Worm (Caenorhabditis elegans): ENCODE measurements around the gene C02G6.2.

Gene C02G6.2

ce11 chrV:5842507-5843144 lies 29.2 kb upstream of the C02G6.2 start (continued):
- TF ChIP-seq egrh-3 (GFP tag; IDR thresholded peaks at IDR 0.05): 0 out of 2 replicates have a peak, but pooled peaks have one; percentile 5
- TF ChIP-seq somi-1 (GFP tag; optimal IDR thresholded peaks at IDR 0.05): no peak
- no peak for TF ChIP-seq xnd-1 (tag; optimal IDR thresholded peaks at IDR 0.05)
- no peak for TF ChIP-seq mxl-1 (tag; optimal IDR thresholded peaks at IDR 0.05)
- TF ChIP-seq F10E7.11 (tag; optimal IDR thresholded peaks at IDR 0.05): no peak
- TF ChIP-seq ztf-28 (GFP tag; IDR thresholded peaks at IDR 0.05): no peak
- TF ChIP-seq pha-4 (tag; optimal IDR thresholded peaks at IDR 0.05): no peak
- TF ChIP-seq sptf-2 (GFP tag; optimal IDR thresholded peaks at IDR 0.05): no peak
- no peak; the same call in 1 of the 2 replicates for TF ChIP-seq lir-1 (GFP tag; conservative IDR thresholded peaks at IDR 0.05)
- no peak for TF ChIP-seq snpc-1.1 (tag; optimal IDR thresholded peaks at IDR 0.05; ENCODE audit: insufficient read depth)
- peak; percentile 33; the same call in 1 of the 2 replicates for TF ChIP-seq madf-3 (GFP tag; IDR thresholded peaks at IDR 0.05)
- TF ChIP-seq Y56A3A.18 (GFP tag; IDR thresholded peaks at IDR 0.05): no peak
- peak; percentile 50 for TF ChIP-seq F52B5.7 (tag; optimal IDR thresholded peaks at IDR 0.05)
- TF ChIP-seq madf-8 (GFP tag; conservative IDR thresholded peaks at IDR 0.05): no peak
- no peak for TF ChIP-seq ztf-18 (tag; optimal IDR thresholded peaks at IDR 0.05)
- TF ChIP-seq him-1 (tag; optimal IDR thresholded peaks at IDR 0.05): no peak
- no peak for TF ChIP-seq unc-130 (GFP tag; optimal IDR thresholded peaks at IDR 0.05)
- no peak for TF ChIP-seq ccch-3 (GFP tag; optimal IDR thresholded peaks at IDR 0.05)
- no peak for TF ChIP-seq egl-44 (GFP tag; IDR thresholded peaks at IDR 0.05)
- TF ChIP-seq ztf-26 (tag; optimal IDR thresholded peaks at IDR 0.05): no peak
- 0 out of 2 replicates have a peak, but pooled peaks have one; percentile 3 for TF ChIP-seq hmg-1.2 (GFP tag; IDR thresholded peaks at IDR 0.05)
- TF ChIP-seq ztf-25 (GFP tag; IDR thresholded peaks at IDR 0.05): no peak
- TF ChIP-seq pbrm-1 (GFP tag; IDR thresholded peaks at IDR 0.05): no peak
- no peak for TF ChIP-seq lin-35 (GFP tag; optimal IDR thresholded peaks at IDR 0.05)
- no peak for TF ChIP-seq cebp-2 (GFP tag; IDR thresholded peaks at IDR 0.05)
- no peak for TF ChIP-seq snpc-3.4 (tag; optimal IDR thresholded peaks at IDR 0.05)
- peak; percentile 59; the same call in 1 of the 2 replicates for TF ChIP-seq Y53G8AR.9 (GFP tag; conservative IDR thresholded peaks at IDR 0.05)
- TF ChIP-seq lag-1 (GFP tag; IDR thresholded peaks at IDR 0.05): no peak

DNA sequence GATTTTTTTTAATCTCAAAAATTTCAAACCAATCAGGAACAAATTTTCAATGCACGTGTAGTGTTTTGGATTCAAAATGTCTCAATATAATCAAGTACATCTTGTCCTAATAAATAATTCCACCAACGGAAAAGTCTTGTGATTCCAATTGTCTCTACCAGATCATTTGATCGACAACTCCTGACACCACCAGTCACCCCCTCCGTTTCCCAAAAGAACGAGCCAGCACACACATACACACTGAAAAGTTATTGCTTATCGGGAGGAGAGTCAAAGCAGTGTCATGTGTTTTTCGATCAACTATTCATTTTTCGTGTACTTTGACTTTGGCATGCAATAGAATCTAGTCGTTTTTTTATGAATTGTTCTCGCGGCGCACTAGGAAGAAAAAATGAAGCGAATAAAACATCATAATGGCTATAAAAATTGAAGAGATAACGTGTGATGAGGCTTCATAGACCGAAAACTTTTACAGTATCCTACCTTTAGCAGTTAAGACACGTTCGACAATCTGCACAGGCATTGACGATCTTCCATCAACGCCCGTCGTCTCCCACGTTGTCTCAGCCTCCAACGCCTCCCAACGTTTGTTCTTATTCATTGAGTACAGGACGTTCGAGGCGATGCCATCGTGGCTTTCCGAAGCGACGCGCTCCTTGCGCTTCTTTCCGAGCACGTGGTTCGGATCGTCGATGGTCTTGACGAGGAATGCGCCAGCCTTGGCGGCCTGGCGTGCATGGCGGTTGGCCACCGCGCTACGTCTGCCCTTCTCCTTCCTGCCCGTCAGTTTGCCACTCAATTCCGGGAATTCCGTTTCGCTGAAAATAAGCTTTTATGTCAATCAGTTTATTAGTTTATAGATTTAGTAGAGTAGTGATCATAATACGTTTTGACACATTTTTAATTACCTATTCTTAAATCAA lies 28.2 kb upstream of the C02G6.2 start:
- TF ChIP-seq B0035.1 (tag; optimal IDR thresholded peaks at IDR 0.05) (no peak), madf-10 (tag; optimal IDR thresholded peaks at IDR 0.05) (peak; percentile 40), lin-26 (GFP tag; IDR thresholded peaks at IDR 0.05) (no peak), madf-8 (GFP tag; conservative IDR thresholded peaks at IDR 0.05) (0 out of 2 replicates have a peak, but pooled peaks have one; percentile 14), K12H6.12 (tag; optimal IDR thresholded peaks at IDR 0.05) (no peak), dpl-1 (GFP tag; optimal IDR thresholded peaks at IDR 0.05) (no peak), F39B2.1 (GFP tag; IDR thresholded peaks at IDR 0.05) (no peak), cebp-2 (GFP tag; IDR thresholded peaks at IDR 0.05) (0 out of 2 replicates have a peak, but pooled peaks have one; percentile 30), K11D2.4 (GFP tag; IDR thresholded peaks at IDR 0.05) (peak; percentile 56), ztf-28 (GFP tag; IDR thresholded peaks at IDR 0.05) (0 out of 2 replicates have a peak, but pooled peaks have one; percentile 77), hmg-20 (GFP tag; IDR thresholded peaks at IDR 0.05) (no peak), attf-6 (GFP tag; IDR thresholded peaks at IDR 0.05) (no peak), F57A8.1 (GFP tag; optimal IDR thresholded peaks at IDR 0.05) (no peak), somi-1 (GFP tag; optimal IDR thresholded peaks at IDR 0.05) (no peak), F23B12.7 (tag; optimal IDR thresholded peaks at IDR 0.05; ENCODE audit: insufficient read depth) (peak; percentile 31), F49E8.2 (tag; optimal IDR thresholded peaks at IDR 0.05; ENCODE audit: insufficient read depth) (no peak), bed-1 (GFP tag; IDR thresholded peaks at IDR 0.05) (no peak), nhr-80 (tag; optimal IDR thresholded peaks at IDR 0.05) (peak; percentile 78), sptf-2 (GFP tag; optimal IDR thresholded peaks at IDR 0.05) (no peak), egl-18 (GFP tag; IDR thresholded peaks at IDR 0.05) (no peak), pha-4 (tag; optimal IDR thresholded peaks at IDR 0.05) (peak; percentile 85), madf-3 (GFP tag; IDR thresholded peaks at IDR 0.05) (peak; percentile 71; the same call in 1 of the 2 replicates), rpc-1 (optimal IDR thresholded peaks at IDR 0.05) (no peak), rpc-1 (tag; optimal IDR thresholded peaks at IDR 0.05) (no peak)

Data from whole organism, young adult.